Worm (Caenorhabditis elegans) whole organism, L4 larva: ENCODE results near the gene nas-29.

Experiments used
- D1046.2 ChIP-seq: fragments of 200-800 bp; sonication (Bioruptor generic); IDR thresholded peaks from 2 replicates; pipeline ENCODE4 v1.3.6; 2022; ENCODE audit warnings: missing genetic modification characterization, missing compliant biosample characterization
- F10B5.3 ChIP-seq: sonication (generic microtip); optimal IDR thresholded peaks from 2 replicates; lab custom pipeline; 2016; ENCODE audit warnings: mild to moderate bottlenecking, missing genetic modification characterization, missing compliant biosample characterization
- F26F4.8 ChIP-seq: fragments of 200-800 bp; sonication (Bioruptor generic); conservative IDR thresholded peaks from 2 replicates; pipeline ENCODE4 v1.3.6; 2022; ENCODE audit warnings: missing genetic modification characterization, missing compliant biosample characterization
- F37D6.2 ChIP-seq: sonication (generic microtip); optimal IDR thresholded peaks from 2 replicates; lab custom pipeline; 2016; ENCODE audit warnings: mild to moderate bottlenecking, missing genetic modification characterization, missing compliant biosample characterization
- F49E8.2 ChIP-seq: sonication (generic microtip); optimal IDR thresholded peaks from 2 replicates; lab custom pipeline; 2016; ENCODE audit warnings: missing compliant biosample characterization, mild to moderate bottlenecking, missing genetic modification characterization, borderline replicate concordance
- T20F7.1 ChIP-seq: fragments of 200-800 bp; sonication (Bioruptor generic); optimal IDR thresholded peaks from 2 replicates; lab custom pipeline; 2018; ENCODE audit warnings: mild to moderate bottlenecking, missing genetic modification characterization, missing compliant biosample characterization
- T26A8.4 ChIP-seq: fragments of 200-800 bp; sonication (Bioruptor generic); IDR thresholded peaks from 2 replicates; pipeline ENCODE4 v1.3.6; 2022; ENCODE audit warnings: missing genetic modification characterization, missing compliant biosample characterization
- Y75B8A.6 ChIP-seq: fragments of 200-800 bp; sonication (Bioruptor generic); IDR thresholded peaks from 2 replicates; pipeline ENCODE4 v1.3.6; 2022; ENCODE audit warnings: missing genetic modification reagents, missing genetic modification characterization, missing compliant biosample characterization
- ZK337.2 ChIP-seq: fragments of 200-800 bp; sonication (Bioruptor generic); IDR thresholded peaks from 2 replicates; pipeline ENCODE4 v1.3.6; 2022; ENCODE audit warnings: missing genetic modification reagents, missing genetic modification characterization, missing compliant biosample characterization
- aha-1 ChIP-seq: fragments of 150-350 bp; peaks from one replicate; lab custom pipeline; 2014; ENCODE audit warnings: missing biosample characterization, missing genetic modification characterization
- aly-2 ChIP-seq: sonication (generic microtip); optimal IDR thresholded peaks from 2 replicates; lab custom pipeline; 2018; ENCODE audit warnings: missing biosample characterization, missing genetic modification characterization
- arid-1 ChIP-seq: fragments of 200-800 bp; sonication (Bioruptor generic); conservative IDR thresholded peaks from 2 replicates; pipeline ENCODE4 v1.3.6; 2022; ENCODE audit warnings: missing genetic modification reagents, missing genetic modification characterization, missing compliant biosample characterization
- ceh-82 ChIP-seq: sonication (generic microtip); optimal IDR thresholded peaks from 2 replicates; lab custom pipeline; 2017; ENCODE audit warnings: missing biosample characterization, missing genetic modification characterization
- cey-2 ChIP-seq: sonication (generic microtip); optimal IDR thresholded peaks from 3 replicates; lab custom pipeline; 2017; ENCODE audit warnings: missing genetic modification characterization, mild to moderate bottlenecking, missing compliant biosample characterization, antibody characterized with exemption, borderline replicate concordance; ENCODE audit not compliant: insufficient read depth
- dmd-6 ChIP-seq: fragments of 200-800 bp; sonication (Bioruptor generic); IDR thresholded peaks from 2 replicates; pipeline ENCODE4 v1.3.6; 2022; ENCODE audit warnings: missing genetic modification reagents, missing genetic modification characterization, missing compliant biosample characterization
- dmd-8 ChIP-seq: fragments of 200-800 bp; sonication (Bioruptor generic); IDR thresholded peaks from 2 replicates; pipeline ENCODE4 v1.3.6; 2022; ENCODE audit warnings: missing genetic modification characterization, missing compliant biosample characterization
- dpl-1 ChIP-seq: fragments of 150-350 bp; optimal IDR thresholded peaks from 2 replicates; lab custom pipeline; 2014; ENCODE audit warnings: missing biosample characterization, missing genetic modification reagents, missing genetic modification characterization
- duxl-1 ChIP-seq: sonication (generic microtip); optimal IDR thresholded peaks from 2 replicates; lab custom pipeline; 2016; ENCODE audit warnings: mild to moderate bottlenecking, missing genetic modification characterization, moderate library complexity, missing compliant biosample characterization; ENCODE audit not compliant: poor library complexity
- dve-1 ChIP-seq: sonication (generic microtip); optimal IDR thresholded peaks from 2 replicates; lab custom pipeline; 2017; ENCODE audit warnings: antibody characterized with exemption, mild to moderate bottlenecking, missing genetic modification characterization, missing compliant biosample characterization; ENCODE audit not compliant: insufficient read depth
- fkh-10 ChIP-seq: fragments of 150-350 bp; optimal IDR thresholded peaks from 2 replicates; lab custom pipeline; 2014; ENCODE audit warnings: missing biosample characterization, missing genetic modification reagents, missing genetic modification characterization
- fos-1 ChIP-seq: fragments of 150-350 bp; optimal IDR thresholded peaks from 2 replicates; lab custom pipeline; 2014; ENCODE audit warnings: missing biosample characterization, missing genetic modification characterization
- hif-1 ChIP-seq, 2 experiments: sonication (generic microtip); optimal IDR thresholded peaks; 2 replicates each; lab custom pipeline; 2016 to 2017; ENCODE audit warnings: missing compliant biosample characterization in 2 of 2, missing genetic modification characterization in 2 of 2, missing genetic modification reagents in 2 of 2, missing genotype in 2 of 2, mild to moderate bottlenecking in 1 of 2
- hlh-30 ChIP-seq: sonication (generic microtip); optimal IDR thresholded peaks from 2 replicates; lab custom pipeline; 2017; ENCODE audit warnings: antibody characterized with exemption, mild to moderate bottlenecking, missing genetic modification characterization, missing compliant biosample characterization; ENCODE audit not compliant: insufficient read depth
- jun-1 ChIP-seq: fragments of 150-350 bp; optimal IDR thresholded peaks from 2 replicates; lab custom pipeline; 2014; ENCODE audit warnings: missing biosample characterization, missing genetic modification reagents, missing genetic modification characterization
- lim-7 ChIP-seq: fragments of 200-800 bp; sonication (Bioruptor generic); IDR thresholded peaks from 2 replicates; pipeline ENCODE4 v1.3.6; 2022; ENCODE audit warnings: missing genetic modification characterization, missing compliant biosample characterization
- lin-13 ChIP-seq: fragments of 150-350 bp; optimal IDR thresholded peaks from 2 replicates; lab custom pipeline; 2014; ENCODE audit warnings: missing biosample characterization, missing genetic modification reagents, missing genetic modification characterization
- lin-15B ChIP-seq: fragments of 150-350 bp; sonication (generic microtip); optimal IDR thresholded peaks from 3 replicates; lab custom pipeline; 2014; ENCODE audit warnings: missing biosample characterization, missing genetic modification characterization
- lin-39 ChIP-seq: fragments of 150-350 bp; optimal IDR thresholded peaks from 2 replicates; lab custom pipeline; 2014; ENCODE audit warnings: missing biosample characterization, missing genetic modification reagents, missing genetic modification characterization
- lir-3 ChIP-seq: sonication (generic microtip); optimal IDR thresholded peaks from 2 replicates; lab custom pipeline; 2016; ENCODE audit warnings: mild to moderate bottlenecking, missing genetic modification characterization, missing compliant biosample characterization
- madf-5 ChIP-seq, 2 experiments: fragments of 200-800 bp; sonication (Bioruptor generic); IDR thresholded peaks; 2 replicates each; pipeline ENCODE4 v1.3.6; 2022; ENCODE audit warnings: missing compliant biosample characterization in 2 of 2, missing genetic modification characterization in 2 of 2
- mdt-29 ChIP-seq: fragments of 200-800 bp; sonication (Bioruptor generic); IDR thresholded peaks from 2 replicates; pipeline ENCODE4 v1.3.6; 2022; ENCODE audit warnings: missing genetic modification reagents, missing genetic modification characterization, missing compliant biosample characterization
- mep-1 ChIP-seq: fragments of 150-350 bp; sonication (generic microtip); optimal IDR thresholded peaks from 3 replicates; lab custom pipeline; 2014; ENCODE audit warnings: missing biosample characterization, missing genetic modification characterization
- mxl-3 ChIP-seq: fragments of 200-800 bp; sonication (Bioruptor generic); optimal IDR thresholded peaks from 2 replicates; lab custom pipeline; 2018; ENCODE audit warnings: mild to moderate bottlenecking, missing genetic modification characterization, missing compliant biosample characterization
- nhr-10 ChIP-seq: fragments of 150-350 bp; optimal IDR thresholded peaks from 2 replicates; lab custom pipeline; 2014; ENCODE audit warnings: missing biosample characterization, missing genetic modification characterization
- nhr-11 ChIP-seq: fragments of 150-350 bp; optimal IDR thresholded peaks from 2 replicates; lab custom pipeline; 2014; ENCODE audit warnings: missing biosample characterization, missing genetic modification characterization
- nhr-25 ChIP-seq: sonication (generic microtip); optimal IDR thresholded peaks from 2 replicates; lab custom pipeline; 2017; ENCODE audit warnings: missing genetic modification characterization, mild to moderate bottlenecking, missing compliant biosample characterization, antibody characterized with exemption, moderate library complexity, borderline replicate concordance; ENCODE audit not compliant: insufficient read depth
- nhr-41 ChIP-seq: fragments of 200-800 bp; sonication (Bioruptor generic); IDR thresholded peaks from 2 replicates; pipeline ENCODE4 v1.3.6; 2022; ENCODE audit warnings: missing genetic modification reagents, missing genetic modification characterization, missing compliant biosample characterization
- nhr-42 ChIP-seq: fragments of 200-800 bp; sonication (Bioruptor generic); IDR thresholded peaks from 2 replicates; pipeline ENCODE4 v1.3.6; 2022; ENCODE audit warnings: missing genetic modification characterization, missing compliant biosample characterization
- saeg-2 ChIP-seq: fragments of 200-800 bp; sonication (Bioruptor generic); IDR thresholded peaks from 2 replicates; pipeline ENCODE4 v1.3.6; 2022; ENCODE audit warnings: missing genetic modification reagents, missing genetic modification characterization, missing compliant biosample characterization
- skn-1 ChIP-seq: fragments of 150-350 bp; optimal IDR thresholded peaks from 2 replicates; lab custom pipeline; 2014; ENCODE audit warnings: missing biosample characterization, missing genetic modification characterization
- snpc-1.2 ChIP-seq: fragments of 200-800 bp; sonication (Bioruptor generic); IDR thresholded peaks from 2 replicates; pipeline ENCODE4 v1.3.6; 2022; ENCODE audit warnings: missing genetic modification reagents, missing genetic modification characterization, missing compliant biosample characterization
- spr-3 ChIP-seq: fragments of 200-800 bp; sonication (Bioruptor generic); optimal IDR thresholded peaks from 2 replicates; lab custom pipeline; 2018; ENCODE audit warnings: mild to moderate bottlenecking, missing genetic modification characterization, missing compliant biosample characterization
- tra-1 ChIP-seq: fragments of 200-800 bp; sonication (Bioruptor generic); IDR thresholded peaks from 2 replicates; pipeline ENCODE4 v1.3.6; 2022; ENCODE audit warnings: missing genetic modification reagents, missing genetic modification characterization, missing compliant biosample characterization
- unc-130 ChIP-seq: sonication (generic microtip); optimal IDR thresholded peaks from 2 replicates; lab custom pipeline; 2016; ENCODE audit warnings: missing genetic modification reagents, missing genetic modification characterization, missing compliant biosample characterization
- unc-62 ChIP-seq, 3 experiments: fragments of 150-350 bp in 1 of 3; sonication (generic microtip); optimal IDR thresholded peaks in 2 of 3; peaks in 1 of 3; 1 replicate in 1 of 3; 2 replicates in 2 of 3; lab custom pipeline; 2014 to 2017; ENCODE audit warnings: missing biosample characterization in 3 of 3, missing genetic modification characterization in 3 of 3, missing genetic modification reagents in 3 of 3, missing genotype in 1 of 3
- vab-7 ChIP-seq: fragments of 200-800 bp; sonication (Bioruptor generic); IDR thresholded peaks from 2 replicates; pipeline ENCODE4 v1.3.6; 2022; ENCODE audit warnings: missing genetic modification reagents, missing genetic modification characterization, missing compliant biosample characterization
- zag-1 ChIP-seq: fragments of 150-350 bp; optimal IDR thresholded peaks from 2 replicates; lab custom pipeline; 2014; ENCODE audit warnings: missing biosample characterization, missing genetic modification characterization
- zfp-3 ChIP-seq: fragments of 200-800 bp; sonication (Bioruptor generic); conservative IDR thresholded peaks from 2 replicates; pipeline ENCODE4 v1.3.6; 2022; ENCODE audit warnings: missing genetic modification reagents, missing genetic modification characterization, missing compliant biosample characterization
- zip-2 ChIP-seq: fragments of 150-350 bp; optimal IDR thresholded peaks from 2 replicates; lab custom pipeline; 2014; ENCODE audit warnings: missing biosample characterization, missing genetic modification characterization

Gene nas-29

DNA sequence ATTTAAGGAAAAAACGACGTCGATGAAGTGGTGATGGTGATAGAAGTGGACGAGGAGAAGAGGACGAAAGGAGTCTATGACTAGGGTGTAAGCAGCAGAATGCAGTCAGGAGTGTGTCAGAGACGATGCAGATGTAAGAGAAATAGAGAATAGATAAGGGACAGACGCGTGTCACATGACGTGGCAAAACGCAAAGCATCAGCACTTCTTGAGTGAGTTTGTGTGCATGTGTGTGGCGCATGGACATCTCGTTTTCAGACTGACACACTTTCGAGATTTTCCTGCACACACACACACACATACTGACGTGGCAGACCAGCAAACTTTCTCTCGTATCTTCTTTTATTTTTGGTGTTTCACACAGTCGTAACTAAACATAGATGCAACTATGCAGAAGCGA is 40.6 kb upstream of the nas-29 start (continued):
- TF ChIP-seq unc-130 (GFP tag; lab: Kevin White, UChicago) = no peak
- 0 out of 2 replicates have a peak, but pooled peaks have one; percentile 24 for TF ChIP-seq saeg-2 (GFP tag; lab: Robert Waterston, UW)
- peak; percentile 63 for TF ChIP-seq T26A8.4 (GFP tag; lab: Robert Waterston, UW)
- TF ChIP-seq skn-1 (tag; lab: Kevin White, UChicago) = no peak
- TF ChIP-seq hif-1 (tag; optimal IDR thresholded peaks at IDR 0.05; lab: Kevin White, UChicago) = peak in 1 of 2 experiments; percentile 65
- no peak for TF ChIP-seq ZK337.2
- TF ChIP-seq lin-15B (tag; lab: Kevin White, UChicago) = no peak
- no peak for TF ChIP-seq duxl-1 (tag; lab: Kevin White, UChicago)
- no peak for TF ChIP-seq lin-39 (tag; lab: Kevin White, UChicago)
- TF ChIP-seq mdt-29 (GFP tag; lab: Robert Waterston, UW) = peak; percentile 53; the same call in 1 of the 2 replicates
- peak in 1 of 2 experiments; percentile 67 for TF ChIP-seq unc-62 (GFP tag; optimal IDR thresholded peaks at IDR 0.05 in 1 of 2; lab: Kevin White, UChicago)
- TF ChIP-seq unc-62 (tag; optimal IDR thresholded peaks at IDR 0.05; lab: Kevin White, UChicago) = no peak
- TF ChIP-seq aly-2 (tag; lab: Kevin White, UChicago) = no peak
- no peak for TF ChIP-seq vab-7 (GFP tag; lab: Robert Waterston, UW)
- TF ChIP-seq F10B5.3 (tag; lab: Kevin White, UChicago) = no peak
- peak; percentile 17 for TF ChIP-seq jun-1 (tag; lab: Kevin White, UChicago)
- TF ChIP-seq mep-1 (tag; lab: Kevin White, UChicago) = peak; percentile 65
- peak; percentile 78 for TF ChIP-seq dve-1 (tag; lab: Kevin White, UChicago)
- TF ChIP-seq arid-1 (GFP tag; lab: Robert Waterston, UW) = no peak
- TF ChIP-seq F37D6.2 (tag; lab: Kevin White, UChicago) = peak; percentile 2
- no peak for TF ChIP-seq Y75B8A.6

DNA sequence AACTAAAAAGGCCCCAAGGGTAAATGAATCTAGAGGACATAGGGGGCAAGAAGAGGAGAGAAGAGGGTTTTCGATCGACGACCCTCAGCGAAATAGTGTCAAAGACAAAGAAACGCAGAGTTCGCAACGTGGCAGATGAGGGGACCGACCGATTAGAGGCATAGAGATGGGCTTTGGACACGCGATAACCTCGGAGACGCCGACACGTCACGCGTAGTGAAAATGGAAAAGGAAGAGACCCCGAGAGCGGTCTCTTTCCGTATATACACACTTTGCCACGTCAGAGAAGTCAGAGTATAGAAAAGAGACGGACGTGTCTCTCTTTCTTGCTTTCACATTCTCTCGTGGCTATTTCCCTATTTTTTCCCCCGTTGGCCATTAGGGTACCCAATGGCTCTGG is 39.7 kb upstream of the nas-29 start:
- TF ChIP-seq lir-3 (no peak), fkh-10 (GFP tag; lab: Kevin White, UChicago) (peak; percentile 55), nhr-41 (GFP tag; lab: Robert Waterston, UW) (no peak), dmd-6 (GFP tag; lab: Robert Waterston, UW) (peak; percentile 64), F49E8.2 (tag; lab: Kevin White, UChicago) (no peak), ceh-82 (tag; lab: Kevin White, UChicago) (no peak), D1046.2 (0 out of 2 replicates have a peak, but pooled peaks have one; percentile 4), mxl-3 (GFP tag; lab: Kevin White, UChicago) (peak; percentile 89), snpc-1.2 (GFP tag; lab: Robert Waterston, UW) (no peak), nhr-10 (tag; lab: Kevin White, UChicago) (no peak), dpl-1 (GFP tag; lab: Kevin White, UChicago) (peak; percentile 31), spr-3 (no peak), madf-5 (GFP tag; IDR thresholded peaks at IDR 0.05; lab: Robert Waterston, UW) (no peak), fos-1 (tag; lab: Kevin White, UChicago) (no peak), zfp-3 (0 out of 2 replicates have a peak, but pooled peaks have one; percentile 47), T20F7.1 (GFP tag; lab: Kevin White, UChicago) (peak; percentile 7), hlh-30 (tag; lab: Kevin White, UChicago) (peak; percentile 94), tra-1 (GFP tag; lab: Robert Waterston, UW) (peak; percentile 45), F26F4.8 (GFP tag; lab: Robert Waterston, UW) (no peak), F37D6.2 (tag; lab: Kevin White, UChicago) (peak; percentile 75), nhr-11 (tag; lab: Kevin White, UChicago) (peak; percentile 75), T26A8.4 (GFP tag; lab: Robert Waterston, UW) (0 out of 2 replicates have a peak, but pooled peaks have one; percentile 27), zip-2 (tag; lab: Kevin White, UChicago) (no peak), mdt-29 (GFP tag; lab: Robert Waterston, UW) (no peak), lin-13 (GFP tag; lab: Kevin White, UChicago) (peak; percentile 21), dmd-8 (no peak), cey-2 (no peak), zag-1 (no peak), aha-1 (peak; percentile 98), lim-7 (GFP tag; lab: Robert Waterston, UW) (no peak), nhr-42 (no peak), nhr-25 (tag; lab: Kevin White, UChicago) (peak; percentile 70)
